Worm (Caenorhabditis elegans) whole organism, L1 larva: Measurements from ENCODE around the gene msp-31.

Source experiments
- aha-1 ChIP-seq: fragments of 150-350 bp; optimal IDR thresholded peaks from 2 replicates; lab custom pipeline; 2014; ENCODE audit warnings: missing biosample characterization, missing genetic modification characterization
- egl-27 ChIP-seq, 2 experiments: fragments of 150-350 bp in 1 of 2; sonication (generic microtip); optimal IDR thresholded peaks; 3 replicates each; lab custom pipeline; 2017 to 2018; ENCODE audit warnings: missing biosample characterization in 2 of 2, missing genetic modification characterization in 2 of 2, missing genetic modification reagents in 2 of 2
- elt-3 ChIP-seq, 6 experiments: fragments of 150-350 bp in 1 of 6; sonication (generic microtip); optimal IDR thresholded peaks; 2 replicates each; lab custom pipeline; 2017 to 2018; ENCODE audit warnings: missing biosample characterization in 6 of 6, missing genetic modification characterization in 6 of 6, inconsistent platforms in 1 of 6
- fkh-4 ChIP-seq: sonication (generic microtip); optimal IDR thresholded peaks from 2 replicates; lab custom pipeline; 2016; ENCODE audit warnings: missing compliant biosample characterization, missing genetic modification characterization, borderline replicate concordance
- lsy-2 ChIP-seq, 2 experiments: fragments of 150-350 bp; optimal IDR thresholded peaks; 2 replicates each; lab custom pipeline; 2014; ENCODE audit warnings: missing biosample characterization in 2 of 2, missing genetic modification characterization in 2 of 2
- nhr-85 ChIP-seq: sonication (generic microtip); peaks from one replicate; lab custom pipeline; 2016; ENCODE audit warnings: missing genetic modification characterization, inconsistent platforms, missing compliant biosample characterization
- rnt-1 ChIP-seq: sonication (generic microtip); optimal IDR thresholded peaks from 2 replicates; lab custom pipeline; 2016; ENCODE audit warnings: mild to moderate bottlenecking, missing genetic modification characterization, moderate library complexity, missing compliant biosample characterization
- snpc-4 ChIP-seq: fragments of 150-350 bp; optimal IDR thresholded peaks from 2 replicates; lab custom pipeline; 2014; ENCODE audit warnings: missing biosample characterization, missing genetic modification characterization
- unc-62 ChIP-seq: fragments of 150-350 bp; optimal IDR thresholded peaks from 2 replicates; lab custom pipeline; 2014; ENCODE audit warnings: missing biosample characterization, missing genetic modification reagents, missing genetic modification characterization
- ztf-11 ChIP-seq, 2 experiments: sonication (generic microtip); optimal IDR thresholded peaks; 2 replicates each; lab custom pipeline; 2016 to 2017; ENCODE audit warnings: missing genetic modification characterization in 2 of 2, missing biosample characterization in 1 of 2, missing compliant biosample characterization in 1 of 2

DNA sequence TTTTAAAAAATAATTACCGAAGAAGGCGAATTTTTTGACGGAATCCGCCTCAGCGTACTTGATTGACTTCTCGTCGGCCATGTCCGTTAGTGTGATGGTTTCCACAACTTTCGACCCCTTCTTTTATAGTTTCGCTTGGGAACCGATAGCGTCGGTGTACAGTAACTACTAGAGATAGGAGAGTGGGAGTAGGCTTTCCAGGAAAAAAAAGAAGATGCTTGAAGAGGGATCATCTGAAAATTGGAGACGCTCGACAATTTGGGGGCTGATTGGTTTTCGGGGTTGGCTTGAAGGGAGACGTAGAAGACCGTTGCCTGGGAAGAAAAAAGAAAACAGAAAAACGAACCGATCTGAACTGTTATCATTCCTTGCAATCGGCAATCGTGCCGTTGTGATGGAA lies 45.7 kb downstream of the msp-31 start, which contains the start of gene col-20:
- TF ChIP-seq elt-3 (tag; optimal IDR thresholded peaks at IDR 0.05; lab: Kevin White, UChicago) (no peak), unc-62 (no peak), rnt-1 (tag; lab: Kevin White, UChicago) (no peak), ztf-11 (tag; optimal IDR thresholded peaks at IDR 0.05; lab: Kevin White, UChicago) (no peak), aha-1 (tag; lab: Kevin White, UChicago) (no peak), lsy-2 (tag; optimal IDR thresholded peaks at IDR 0.05; lab: Kevin White, UChicago) (no peak), fkh-4 (tag; lab: Kevin White, UChicago) (no peak), egl-27 (tag; optimal IDR thresholded peaks at IDR 0.05; lab: Kevin White, UChicago) (no peak), snpc-4 (no peak), nhr-85 (tag; lab: Kevin White, UChicago) (no peak)
